Worm (Caenorhabditis elegans) whole organism, midembryonic: Measurements from ENCODE around the gene T19B10.12.

ENCODE experiments used
- T22C8.4 ChIP-seq: fragments of 200-800 bp; sonication (Bioruptor generic); IDR thresholded peaks from 2 replicates; pipeline ENCODE4 v1.3.6; 2022; ENCODE audit warnings: missing genetic modification characterization, missing compliant biosample characterization
- klf-2 ChIP-seq: fragments of 200-800 bp; sonication (Bioruptor generic); conservative IDR thresholded peaks from 2 replicates; pipeline ENCODE4 v1.3.6; 2022; ENCODE audit warnings: missing genetic modification reagents, missing genetic modification characterization, missing compliant biosample characterization

- TF ChIP-seq T22C8.4 (GFP tag; lab: Robert Waterston, UW), result no peak
- no peak for TF ChIP-seq klf-2 (GFP tag; lab: Robert Waterston, UW)
Observed at ce11 chrV:11241580-11241979, 9.3 kb upstream of the T19B10.12 start, which contains the start of gene pgap-1.
